Worm (Caenorhabditis elegans) whole organism, late embryonic: Measurements from ENCODE around the gene ccg-1.

ENCODE experiments used
- C38D4.7 ChIP-seq: fragments of 200-800 bp; sonication (Bioruptor generic); optimal IDR thresholded peaks from 2 replicates; lab custom pipeline; 2018; ENCODE audit warnings: mild to moderate bottlenecking, missing genetic modification characterization, moderate library complexity, missing compliant biosample characterization
- F13H6.1 ChIP-seq: sonication (generic microtip); optimal IDR thresholded peaks from 2 replicates; lab custom pipeline; 2016; ENCODE audit warnings: missing genetic modification characterization, missing compliant biosample characterization
- K02D7.2 ChIP-seq: sonication (generic microtip); optimal IDR thresholded peaks from 2 replicates; lab custom pipeline; 2017; ENCODE audit warnings: mild to moderate bottlenecking, missing genetic modification characterization, missing compliant biosample characterization
- K09A11.1 ChIP-seq: sonication (generic microtip); optimal IDR thresholded peaks from 2 replicates; lab custom pipeline; 2017; ENCODE audit warnings: antibody characterized with exemption, mild to moderate bottlenecking, missing genetic modification characterization, missing compliant biosample characterization; ENCODE audit not compliant: insufficient read depth
- T23F11.4 ChIP-seq: fragments of 200-800 bp; sonication (Bioruptor generic); optimal IDR thresholded peaks from 2 replicates; lab custom pipeline; 2018; ENCODE audit warnings: mild to moderate bottlenecking, missing genetic modification characterization, missing compliant biosample characterization
- Y22D7AL.16 ChIP-seq: sonication (generic microtip); optimal IDR thresholded peaks from 2 replicates; lab custom pipeline; 2016; ENCODE audit warnings: missing genetic modification characterization, missing compliant biosample characterization
- ahr-1 ChIP-seq: sonication (generic microtip); optimal IDR thresholded peaks from 2 replicates; lab custom pipeline; 2016; ENCODE audit warnings: missing genetic modification characterization, missing compliant biosample characterization
- ceh-14 ChIP-seq: sonication (generic microtip); optimal IDR thresholded peaks from 2 replicates; lab custom pipeline; 2016; ENCODE audit warnings: missing genotype, missing genetic modification characterization, missing compliant biosample characterization
- ceh-18 ChIP-seq: sonication (generic microtip); optimal IDR thresholded peaks from 2 replicates; lab custom pipeline; 2016; ENCODE audit warnings: missing genetic modification characterization, missing compliant biosample characterization
- ceh-19 ChIP-seq: fragments of 200-800 bp; sonication (Bioruptor generic); optimal IDR thresholded peaks from 2 replicates; lab custom pipeline; 2018; ENCODE audit warnings: mild to moderate bottlenecking, missing genetic modification characterization, missing compliant biosample characterization
- ceh-2 ChIP-seq: sonication (generic microtip); optimal IDR thresholded peaks from 2 replicates; lab custom pipeline; 2016; ENCODE audit warnings: missing genotype, missing genetic modification characterization, missing compliant biosample characterization
- ceh-22 ChIP-seq: sonication (generic microtip); optimal IDR thresholded peaks from 2 replicates; lab custom pipeline; 2017; ENCODE audit warnings: missing biosample characterization, missing genetic modification characterization
- ceh-24 ChIP-seq: sonication (generic microtip); optimal IDR thresholded peaks from 2 replicates; lab custom pipeline; 2016; ENCODE audit warnings: mild to moderate bottlenecking, missing genetic modification characterization, missing compliant biosample characterization
- ceh-30 ChIP-seq: fragments of 150-350 bp; optimal IDR thresholded peaks from 2 replicates; lab custom pipeline; 2014; ENCODE audit warnings: missing biosample characterization, missing genetic modification characterization
- ceh-31 ChIP-seq: sonication (generic microtip); optimal IDR thresholded peaks from 2 replicates; lab custom pipeline; 2016; ENCODE audit warnings: missing genetic modification characterization, missing compliant biosample characterization
- ceh-45 ChIP-seq: fragments of 200-800 bp; sonication (Bioruptor generic); IDR thresholded peaks from 2 replicates; pipeline ENCODE4 v1.3.6; 2022; ENCODE audit warnings: missing genetic modification reagents, missing genetic modification characterization, missing compliant biosample characterization
- ceh-48 ChIP-seq: sonication (generic microtip); optimal IDR thresholded peaks from 2 replicates; lab custom pipeline; 2016; ENCODE audit warnings: missing genetic modification characterization, inconsistent platforms, missing compliant biosample characterization
- ceh-6 ChIP-seq: fragments of 200-800 bp; sonication (Bioruptor generic); optimal IDR thresholded peaks from 2 replicates; lab custom pipeline; 2018; ENCODE audit warnings: mild to moderate bottlenecking, missing genetic modification characterization, missing compliant biosample characterization
- ceh-9 ChIP-seq: sonication (generic microtip); optimal IDR thresholded peaks from 2 replicates; lab custom pipeline; 2016; ENCODE audit warnings: mild to moderate bottlenecking, missing genetic modification characterization, inconsistent platforms, missing compliant biosample characterization
- dmd-4 ChIP-seq: sonication (generic microtip); optimal IDR thresholded peaks from 2 replicates; lab custom pipeline; 2016; ENCODE audit warnings: borderline replicate concordance, missing genetic modification characterization, missing compliant biosample characterization
- dve-1 ChIP-seq: sonication (generic microtip); optimal IDR thresholded peaks from 2 replicates; lab custom pipeline; 2017; ENCODE audit warnings: antibody characterized with exemption, mild to moderate bottlenecking, missing genetic modification characterization, missing compliant biosample characterization
- elt-2 ChIP-seq: sonication (generic microtip); optimal IDR thresholded peaks from 2 replicates; lab custom pipeline; 2016; ENCODE audit warnings: missing genetic modification reagents, missing genetic modification characterization, missing compliant biosample characterization
- elt-4 ChIP-seq: sonication (generic microtip); optimal IDR thresholded peaks from 2 replicates; lab custom pipeline; 2016; ENCODE audit warnings: missing genetic modification characterization, missing compliant biosample characterization
- eyg-1 ChIP-seq: sonication (generic microtip); optimal IDR thresholded peaks from 2 replicates; lab custom pipeline; 2016; ENCODE audit warnings: missing genotype, missing genetic modification characterization, missing compliant biosample characterization
- fax-1 ChIP-seq: sonication (generic microtip); optimal IDR thresholded peaks from 2 replicates; lab custom pipeline; 2016; ENCODE audit warnings: missing genotype, missing genetic modification characterization, missing compliant biosample characterization
- fkh-10 ChIP-seq: fragments of 150-350 bp; optimal IDR thresholded peaks from 2 replicates; lab custom pipeline; 2014; ENCODE audit warnings: missing biosample characterization, missing genetic modification reagents, missing genetic modification characterization
- fkh-6 ChIP-seq: sonication (generic microtip); optimal IDR thresholded peaks from 2 replicates; lab custom pipeline; 2016; ENCODE audit warnings: missing genetic modification characterization, missing compliant biosample characterization
- gmeb-2 ChIP-seq: sonication (generic microtip); optimal IDR thresholded peaks from 2 replicates; lab custom pipeline; 2016; ENCODE audit warnings: missing genetic modification characterization, inconsistent platforms, missing compliant biosample characterization
- hlh-13 ChIP-seq: fragments of 200-800 bp; sonication (Bioruptor generic); optimal IDR thresholded peaks from 2 replicates; lab custom pipeline; 2018; ENCODE audit warnings: mild to moderate bottlenecking, missing genetic modification characterization, missing compliant biosample characterization
- hlh-30 ChIP-seq: sonication (generic microtip); optimal IDR thresholded peaks from 2 replicates; lab custom pipeline; 2017; ENCODE audit warnings: antibody characterized with exemption, missing genetic modification characterization, missing compliant biosample characterization; ENCODE audit not compliant: insufficient read depth
- hlh-8 ChIP-seq: sonication (generic microtip); optimal IDR thresholded peaks from 2 replicates; lab custom pipeline; 2016; ENCODE audit warnings: missing genotype, missing genetic modification characterization, missing compliant biosample characterization
- lin-11 ChIP-seq: fragments of 200-800 bp; sonication (Bioruptor generic); optimal IDR thresholded peaks from 2 replicates; lab custom pipeline; 2018; ENCODE audit warnings: mild to moderate bottlenecking, missing genetic modification characterization, missing compliant biosample characterization
- madf-2 ChIP-seq: sonication (generic microtip); optimal IDR thresholded peaks from 2 replicates; lab custom pipeline; 2017; ENCODE audit warnings: missing genetic modification characterization, missing compliant biosample characterization
- nfya-1 ChIP-seq: sonication (generic microtip); optimal IDR thresholded peaks from 2 replicates; lab custom pipeline; 2017; ENCODE audit warnings: missing genetic modification characterization, mild to moderate bottlenecking, missing compliant biosample characterization, antibody characterized with exemption, moderate library complexity
- nhr-11 ChIP-seq: fragments of 150-350 bp; optimal IDR thresholded peaks from 2 replicates; lab custom pipeline; 2014; ENCODE audit warnings: missing biosample characterization, missing genetic modification characterization
- nhr-232 ChIP-seq: sonication (generic microtip); optimal IDR thresholded peaks from 2 replicates; lab custom pipeline; 2016; ENCODE audit warnings: missing genetic modification characterization, missing compliant biosample characterization
- npax-4 ChIP-seq: sonication (generic microtip); optimal IDR thresholded peaks from 2 replicates; lab custom pipeline; 2016; ENCODE audit warnings: missing genetic modification characterization, missing compliant biosample characterization
- pag-3 ChIP-seq: sonication (generic microtip); optimal IDR thresholded peaks from 2 replicates; lab custom pipeline; 2016; ENCODE audit warnings: missing compliant biosample characterization, missing genetic modification characterization, borderline replicate concordance
- pha-4 ChIP-seq: fragments of 150-350 bp; optimal IDR thresholded peaks from 2 replicates; lab custom pipeline; 2018; ENCODE audit warnings: missing biosample characterization, missing genetic modification reagents, missing genetic modification characterization
- pros-1 ChIP-seq: fragments of 150-350 bp; optimal IDR thresholded peaks from 2 replicates; lab custom pipeline; 2014; ENCODE audit warnings: missing biosample characterization, missing genetic modification reagents, missing genetic modification characterization
- rnt-1 ChIP-seq: sonication (generic microtip); optimal IDR thresholded peaks from 2 replicates; lab custom pipeline; 2016; ENCODE audit warnings: missing genetic modification characterization, missing compliant biosample characterization
- sox-4 ChIP-seq: sonication (generic microtip); optimal IDR thresholded peaks from 2 replicates; lab custom pipeline; 2017; ENCODE audit warnings: mild to moderate bottlenecking, missing genetic modification characterization, inconsistent platforms, missing compliant biosample characterization
- syd-9 ChIP-seq: sonication (generic microtip); optimal IDR thresholded peaks from 2 replicates; lab custom pipeline; 2016; ENCODE audit warnings: mild to moderate bottlenecking, missing genetic modification characterization, moderate library complexity, missing compliant biosample characterization
- tbx-2 ChIP-seq: sonication (generic microtip); optimal IDR thresholded peaks from 2 replicates; lab custom pipeline; 2016; ENCODE audit warnings: missing genetic modification characterization, missing compliant biosample characterization
- ttx-3 ChIP-seq: sonication (generic microtip); optimal IDR thresholded peaks from 2 replicates; lab custom pipeline; 2016; ENCODE audit warnings: missing genetic modification reagents, missing genetic modification characterization, missing compliant biosample characterization
- unc-3 ChIP-seq, 2 experiments: fragments of 200-800 bp in 1 of 2; sonication (Bioruptor generic) in 1 of 2; sonication (generic microtip) in 1 of 2; conservative IDR thresholded peaks in 1 of 2; optimal IDR thresholded peaks in 1 of 2; 2 replicates each; pipeline versions ENCODE4 v1.3.6 to Lab custom; 2016 to 2022; ENCODE audit warnings: missing compliant biosample characterization in 2 of 2, missing genetic modification characterization in 2 of 2, missing genetic modification reagents in 1 of 2
- unc-42 ChIP-seq: sonication (generic microtip); optimal IDR thresholded peaks from 2 replicates; lab custom pipeline; 2016; ENCODE audit warnings: missing genotype, missing genetic modification characterization, missing compliant biosample characterization
- zip-5 ChIP-seq: sonication (generic microtip); optimal IDR thresholded peaks from 2 replicates; lab custom pipeline; 2016; ENCODE audit warnings: missing genetic modification characterization, missing compliant biosample characterization
- ztf-16 ChIP-seq: sonication (generic microtip); optimal IDR thresholded peaks from 2 replicates; lab custom pipeline; 2017; ENCODE audit warnings: missing genetic modification characterization, missing compliant biosample characterization

Gene ccg-1

DNA sequence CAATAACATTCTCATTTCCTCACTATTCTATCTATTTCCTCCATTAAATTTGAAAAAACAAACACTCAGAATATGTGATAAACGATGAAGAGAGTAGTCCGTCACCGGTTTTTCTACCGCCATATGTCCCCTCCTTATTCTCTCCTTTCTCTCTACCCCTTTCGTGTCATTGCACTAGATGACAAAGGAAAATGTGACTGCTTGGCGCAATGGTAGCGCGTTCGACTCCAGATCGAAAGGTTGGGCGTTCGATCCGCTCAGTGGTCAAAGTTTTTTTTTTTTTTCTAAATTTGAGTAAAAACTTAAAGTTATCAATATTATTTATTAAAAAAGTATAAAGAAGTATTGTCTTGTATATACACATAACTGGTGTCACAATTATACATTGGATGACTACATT, 13.9 kb upstream of the ccg-1 start:
- TF ChIP-seq ttx-3 (tag; lab: Kevin White, UChicago): peak; percentile 43
- peak; percentile 57 for TF ChIP-seq lin-11 (tag; lab: Kevin White, UChicago)
- TF ChIP-seq Y22D7AL.16: no peak
- TF ChIP-seq fax-1: no peak
- TF ChIP-seq hlh-30: no peak
- 0 out of 2 replicates have a peak, but pooled peaks have one; percentile 42 for TF ChIP-seq unc-3 (GFP tag; conservative IDR thresholded peaks at IDR 0.05; lab: Robert Waterston, UW)
- peak; percentile 6 for TF ChIP-seq unc-3 (tag; optimal IDR thresholded peaks at IDR 0.05; lab: Kevin White, UChicago)
- TF ChIP-seq nhr-11 (tag; lab: Kevin White, UChicago): no peak
- peak; percentile 66 for TF ChIP-seq elt-2 (tag; lab: Kevin White, UChicago)
- no peak for TF ChIP-seq ceh-31 (tag; lab: Kevin White, UChicago)
- TF ChIP-seq fkh-10 (GFP tag; lab: Kevin White, UChicago): no peak
- peak; percentile 27 for TF ChIP-seq nhr-232 (tag; lab: Kevin White, UChicago)
- TF ChIP-seq eyg-1 (tag; lab: Kevin White, UChicago): no peak
- peak; percentile 22 for TF ChIP-seq T23F11.4 (GFP tag; lab: Kevin White, UChicago)
- no peak for TF ChIP-seq ceh-6 (GFP tag; lab: Kevin White, UChicago)
- TF ChIP-seq syd-9: no peak
- no peak for TF ChIP-seq dmd-4
- no peak for TF ChIP-seq fkh-6 (tag; lab: Kevin White, UChicago)
- no peak for TF ChIP-seq rnt-1 (tag; lab: Kevin White, UChicago)
- no peak for TF ChIP-seq ceh-30 (tag; lab: Kevin White, UChicago)
- TF ChIP-seq zip-5 (tag; lab: Kevin White, UChicago): no peak
- no peak for TF ChIP-seq K02D7.2 (tag; lab: Kevin White, UChicago)
- peak; percentile 37 for TF ChIP-seq nfya-1 (tag; lab: Kevin White, UChicago)
- no peak for TF ChIP-seq pha-4 (tag; lab: Kevin White, UChicago)
- no peak for TF ChIP-seq K09A11.1
- no peak for TF ChIP-seq pros-1 (tag; lab: Kevin White, UChicago)
- no peak for TF ChIP-seq gmeb-2
- no peak for TF ChIP-seq ceh-48 (tag; lab: Kevin White, UChicago)
- no peak for TF ChIP-seq hlh-13 (GFP tag; lab: Kevin White, UChicago)
- no peak for TF ChIP-seq unc-42 (tag; lab: Kevin White, UChicago)
- TF ChIP-seq ztf-16: peak; percentile 18
- TF ChIP-seq ceh-19 (GFP tag; lab: Kevin White, UChicago): no peak
- no peak for TF ChIP-seq ceh-24 (tag; lab: Kevin White, UChicago)
- no peak for TF ChIP-seq dve-1 (tag; lab: Kevin White, UChicago)
- peak; percentile 39 for TF ChIP-seq C38D4.7 (GFP tag; lab: Kevin White, UChicago)
- TF ChIP-seq ceh-2 (tag; lab: Kevin White, UChicago): no peak
- TF ChIP-seq pag-3 (tag; lab: Kevin White, UChicago): no peak
- TF ChIP-seq ceh-9: no peak
- peak; percentile 35 for TF ChIP-seq ceh-14
- no peak for TF ChIP-seq ceh-18 (tag; lab: Kevin White, UChicago)
- TF ChIP-seq madf-2 (tag; lab: Kevin White, UChicago): no peak
- TF ChIP-seq ceh-45 (GFP tag; lab: Robert Waterston, UW): no peak
- no peak for TF ChIP-seq ceh-22
- peak; percentile 8 for TF ChIP-seq npax-4 (tag; lab: Kevin White, UChicago)
- no peak for TF ChIP-seq sox-4 (tag; lab: Kevin White, UChicago)
- no peak for TF ChIP-seq tbx-2 (tag; lab: Kevin White, UChicago)
- no peak for TF ChIP-seq hlh-8 (tag; lab: Kevin White, UChicago)
- TF ChIP-seq elt-4: no peak
- no peak for TF ChIP-seq ahr-1 (tag; lab: Kevin White, UChicago)
- no peak for TF ChIP-seq F13H6.1 (tag; lab: Kevin White, UChicago)
